Worm (Caenorhabditis elegans) whole organism, L1 larva: ENCODE measurements around the gene dhs-20.

ENCODE experiments used
- C16A3.4 ChIP-seq: fragments of 150-350 bp; optimal IDR thresholded peaks from 2 replicates; lab custom pipeline; 2014; ENCODE audit warnings: missing biosample characterization, missing genetic modification characterization
- dpl-1 ChIP-seq, 3 experiments: fragments of 150-350 bp in 2 of 3; sonication (generic microtip) in 1 of 3; optimal IDR thresholded peaks; 2 replicates each; lab custom pipeline; 2014 to 2017; ENCODE audit warnings: missing biosample characterization in 3 of 3, missing genetic modification characterization in 3 of 3, missing genetic modification reagents in 3 of 3
- mdl-1 ChIP-seq, 2 experiments: fragments of 150-350 bp; optimal IDR thresholded peaks; 2 replicates each; lab custom pipeline; 2014 to 2017; ENCODE audit warnings: missing biosample characterization in 2 of 2, missing genetic modification characterization in 2 of 2, inconsistent platforms in 1 of 2
- skn-1 ChIP-seq: fragments of 150-350 bp; optimal IDR thresholded peaks from 2 replicates; lab custom pipeline; 2014; ENCODE audit warnings: missing biosample characterization, missing genetic modification characterization
- snpc-4 ChIP-seq: fragments of 150-350 bp; optimal IDR thresholded peaks from 2 replicates; lab custom pipeline; 2014; ENCODE audit warnings: missing biosample characterization, missing genetic modification characterization
- unc-62 ChIP-seq: fragments of 150-350 bp; optimal IDR thresholded peaks from 2 replicates; lab custom pipeline; 2014; ENCODE audit warnings: missing biosample characterization, missing genetic modification reagents, missing genetic modification characterization

ce11 chrV:11574563-11574962, 29.8 kb downstream of the dhs-20 start:
- no peak for TF ChIP-seq mdl-1 (tag; optimal IDR thresholded peaks at IDR 0.05; lab: Kevin White, UChicago)
- TF ChIP-seq dpl-1 (GFP tag; optimal IDR thresholded peaks at IDR 0.05; lab: Kevin White, UChicago): no peak
- no peak for TF ChIP-seq skn-1 (tag; lab: Kevin White, UChicago)
- TF ChIP-seq C16A3.4 (tag; lab: Kevin White, UChicago): no peak
- TF ChIP-seq unc-62 (GFP tag; lab: Kevin White, UChicago): no peak
- no peak for TF ChIP-seq snpc-4 (tag; lab: Kevin White, UChicago)
